Fruit fly (Drosophila melanogaster): ENCODE data around the gene Nedd8.

The Nedd8 gene

dm6 chr2L:18955666-18956065 is 4.0 kb upstream of the Nedd8 start (continued):
- TF ChIP-seq CG15073 (GFP tag; optimal IDR thresholded peaks at IDR 0.05) = no peak
- 0 out of 3 replicates have a peak, but pooled peaks have one; percentile 10 for TF ChIP-seq ci (GFP tag; IDR thresholded peaks at IDR 0.05)
- TF ChIP-seq Lhr (GFP tag; optimal IDR thresholded peaks at IDR 0.05) = no peak
- no peak for TF ChIP-seq CrebB (tag; optimal IDR thresholded peaks at IDR 0.05)
- no peak for TF ChIP-seq aop (GFP tag; IDR thresholded peaks at IDR 0.05)
- TF ChIP-seq CG3163 (GFP tag; optimal IDR thresholded peaks at IDR 0.05) = no peak
- no peak for TF ChIP-seq CG11504 (tag; optimal IDR thresholded peaks at IDR 0.05)

- TF ChIP-seq scrt (GFP tag; optimal IDR thresholded peaks at IDR 0.05) = peak; percentile 8
- TF ChIP-seq ftz-f1 (GFP tag; optimal IDR thresholded peaks at IDR 0.05) = peak; percentile 74
- no peak for TF ChIP-seq CG12299 (tag; optimal IDR thresholded peaks at IDR 0.05)
- TF ChIP-seq caup (GFP tag; optimal IDR thresholded peaks at IDR 0.05; ENCODE audit: severe bottlenecking) = peak; percentile 33
- no peak for TF ChIP-seq CG7987 (GFP tag; optimal IDR thresholded peaks at IDR 0.05)
- TF ChIP-seq nerfin-2 (GFP tag; IDR thresholded peaks at IDR 0.05; ENCODE audit: partially characterized antibody) = peak; percentile 22; the same call in 1 of the 2 replicates
- peak in 1 of 2 experiments; percentile 50 for TF ChIP-seq crp (GFP tag; optimal IDR thresholded peaks at IDR 0.05)
- TF ChIP-seq Med (GFP tag) = peak; percentile 58
- 0 out of 2 replicates have a peak, but pooled peaks have one; percentile 16 for TF ChIP-seq Drgx (GFP tag; IDR thresholded peaks at IDR 0.05)
- peak; percentile 95 for TF ChIP-seq mirr (GFP tag; optimal IDR thresholded peaks at IDR 0.05)
- TF ChIP-seq lilli (GFP tag; optimal IDR thresholded peaks at IDR 0.05) = peak; percentile 54
- 0 out of 2 replicates have a peak, but pooled peaks have one; percentile 19 for TF ChIP-seq chm (GFP tag; IDR thresholded peaks at IDR 0.05)
- peak; percentile 36 for TF ChIP-seq nom (GFP tag; optimal IDR thresholded peaks at IDR 0.05)
- TF ChIP-seq CG10543 (GFP tag; optimal IDR thresholded peaks at IDR 0.05) = peak; percentile 73
- peak; percentile 28; the same call in 1 of the 2 replicates for TF ChIP-seq rib (GFP tag; IDR thresholded peaks at IDR 0.05)
- TF ChIP-seq sug (tag; optimal IDR thresholded peaks at IDR 0.05) = peak; percentile 97
- peak; percentile 51 for TF ChIP-seq lbe (GFP tag; optimal IDR thresholded peaks at IDR 0.05)
- TF ChIP-seq CG8290 (GFP tag; optimal IDR thresholded peaks at IDR 0.05) = no peak
- peak in 1 of 2 experiments; percentile 65 for TF ChIP-seq CG8290 (tag; optimal IDR thresholded peaks at IDR 0.05)
- TF ChIP-seq grn (GFP tag; optimal IDR thresholded peaks at IDR 0.05) = peak; percentile 92
- peak; percentile 19; the same call in 1 of the 2 replicates for TF ChIP-seq Adf1 (GFP tag; IDR thresholded peaks at IDR 0.05)
- no peak for TF ChIP-seq phol (tag; optimal IDR thresholded peaks at IDR 0.05)
- TF ChIP-seq lab (GFP tag; optimal IDR thresholded peaks at IDR 0.05) = peak; percentile 35
- TF ChIP-seq Pdp1 (GFP tag; optimal IDR thresholded peaks at IDR 0.05) = no peak
- peak; percentile 89 for TF ChIP-seq exex (tag; optimal IDR thresholded peaks at IDR 0.05)
- TF ChIP-seq CG13287 (GFP tag; IDR thresholded peaks at IDR 0.05; ENCODE audit: partially characterized antibody) = peak; percentile 29; the same call in 1 of the 2 replicates
- peak; percentile 37 for TF ChIP-seq pfk (GFP tag; optimal IDR thresholded peaks at IDR 0.05)
- TF ChIP-seq CG3407 (GFP tag; optimal IDR thresholded peaks at IDR 0.05) = no peak
- peak; percentile 44; the same call in 1 of the 2 replicates for TF ChIP-seq Atf6 (GFP tag; IDR thresholded peaks at IDR 0.05)
- TF ChIP-seq B-H2 (GFP tag; optimal IDR thresholded peaks at IDR 0.05) = peak; percentile 9
- no peak for TF ChIP-seq CG10366 (GFP tag; IDR thresholded peaks at IDR 0.05)
- TF ChIP-seq CG13894 (tag; optimal IDR thresholded peaks at IDR 0.05) = peak; percentile 24
- TF ChIP-seq Jarid2 (GFP tag; optimal IDR thresholded peaks at IDR 0.05) = peak; percentile 13
- TF ChIP-seq CG17361 (GFP tag; IDR thresholded peaks at IDR 0.05) = 0 out of 3 replicates have a peak, but pooled peaks have one; percentile 6
- TF ChIP-seq sd (tag; optimal IDR thresholded peaks at IDR 0.05) = peak; percentile 60
- no peak for TF ChIP-seq CG12104 (GFP tag; optimal IDR thresholded peaks at IDR 0.05)
- peak; percentile 37 for TF ChIP-seq gro (GFP tag; optimal IDR thresholded peaks at IDR 0.05)
- TF ChIP-seq Ssrp (tag; optimal IDR thresholded peaks at IDR 0.05) = no peak
- 0 out of 2 replicates have a peak, but pooled peaks have one; percentile 14 for TF ChIP-seq bowl (GFP tag; IDR thresholded peaks at IDR 0.05)
- peak; percentile 27; the same call in 1 of the 2 replicates for TF ChIP-seq GATAe (GFP tag; conservative IDR thresholded peaks at IDR 0.05)
Measured at dm6 chr2L:18954255-18954715, 2.6 kb upstream of the Nedd8 start, which contains the start of gene CG10621. CG10621 (minus strand) TSS chr2L:18954431.

All from whole organism, embryonic.